Worm (Caenorhabditis elegans): ENCODE data around the gene fbxa-90.
A peak's percentile ranks its signal among the peaks of the same experiment; 100 is the strongest.

The fbxa-90 gene

DNA sequence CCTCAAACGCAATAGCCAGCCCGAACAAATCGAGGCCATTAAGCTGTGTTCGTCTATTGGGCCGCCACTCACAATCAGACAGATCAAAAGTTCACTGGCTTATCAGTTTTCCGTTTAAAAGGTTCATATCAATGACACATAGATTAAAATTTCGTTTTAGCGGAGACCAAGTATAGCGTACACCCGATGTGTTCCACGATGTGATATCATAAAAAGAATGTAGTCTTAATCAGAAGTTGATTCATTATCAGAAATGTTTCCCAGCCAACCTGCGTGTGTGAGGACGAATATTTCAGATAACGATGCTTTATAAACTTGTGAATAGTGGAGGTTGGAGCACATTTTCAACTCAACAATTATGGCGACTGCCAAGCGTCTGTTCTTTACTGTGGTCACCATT lies 47.4 kb downstream of the fbxa-90 start, which contains the start of gene clc-13 (continued):
- TF ChIP-seq mdt-29 (GFP tag; IDR thresholded peaks at IDR 0.05) (no peak), lin-38 (GFP tag; IDR thresholded peaks at IDR 0.05) (no peak), cey-2 (tag; optimal IDR thresholded peaks at IDR 0.05; ENCODE audit: borderline replicate concordance, insufficient read depth) (no peak), mxl-2 (GFP tag; conservative IDR thresholded peaks at IDR 0.05) (no peak), tag-97 (GFP tag; IDR thresholded peaks at IDR 0.05) (no peak), nhr-28 (tag; optimal IDR thresholded peaks at IDR 0.05) (peak; percentile 44)

- TF ChIP-seq mes-2 (tag; optimal IDR thresholded peaks at IDR 0.05; ENCODE audit: poor library complexity, severe bottlenecking), result no peak
Observed at ce11 chrV:17016787-17017186, 50.2 kb downstream of the fbxa-90 start, which contains the start of gene srh-97. Gene srh-97, plus strand, starts transcription at chrV:17017087.
